Worm (Caenorhabditis elegans) whole organism, early embryonic: ENCODE measurements around the gene F29C4.4.
"Not testable (repeated sequence)": the region's sequence is repeated elsewhere in the genome, so short reads cannot be mapped to it uniquely, and the experiment has no call there.

Source experiments
- B0310.2 ChIP-seq: sonication (generic microtip); optimal IDR thresholded peaks from 2 replicates; lab custom pipeline; 2016; ENCODE audit warnings: mild to moderate bottlenecking, missing genetic modification characterization, missing compliant biosample characterization
- F13C5.2 ChIP-seq: sonication (generic microtip); optimal IDR thresholded peaks from 2 replicates; lab custom pipeline; 2017; ENCODE audit warnings: mild to moderate bottlenecking, missing genetic modification characterization, inconsistent platforms, missing compliant biosample characterization
- aly-1 ChIP-seq: sonication (generic microtip); optimal IDR thresholded peaks from 2 replicates; lab custom pipeline; 2016; ENCODE audit warnings: missing genetic modification characterization, missing compliant biosample characterization
- ama-1 ChIP-seq: fragments of 150-350 bp; optimal IDR thresholded peaks from 2 replicates; lab custom pipeline; 2014
- ceh-13 ChIP-seq: fragments of 200-800 bp; sonication (Bioruptor generic); optimal IDR thresholded peaks from 2 replicates; lab custom pipeline; 2018; ENCODE audit warnings: mild to moderate bottlenecking, missing genetic modification characterization, missing compliant biosample characterization
- ceh-36 ChIP-seq: sonication (generic microtip); optimal IDR thresholded peaks from 2 replicates; lab custom pipeline; 2016; ENCODE audit warnings: missing genetic modification characterization, inconsistent platforms, missing compliant biosample characterization
- ets-7 ChIP-seq: sonication (generic microtip); optimal IDR thresholded peaks from 2 replicates; lab custom pipeline; 2016; ENCODE audit warnings: missing genotype, missing genetic modification characterization, missing compliant biosample characterization
- flt-1 ChIP-seq: fragments of 200-800 bp; sonication (Bioruptor generic); IDR thresholded peaks from 2 replicates; pipeline ENCODE4 v1.3.6; 2022; ENCODE audit warnings: missing genetic modification characterization, missing compliant biosample characterization
- hmbx-1 ChIP-seq: sonication (generic microtip); optimal IDR thresholded peaks from 2 replicates; lab custom pipeline; 2016; ENCODE audit warnings: mild to moderate bottlenecking, missing genetic modification characterization, missing compliant biosample characterization
- hmg-4 ChIP-seq: fragments of 200-800 bp; sonication (Bioruptor generic); optimal IDR thresholded peaks from 2 replicates; lab custom pipeline; 2018; ENCODE audit warnings: mild to moderate bottlenecking, missing genetic modification characterization, missing compliant biosample characterization
- hnd-1 ChIP-seq: sonication (generic microtip); optimal IDR thresholded peaks from 2 replicates; lab custom pipeline; 2016; ENCODE audit warnings: missing genetic modification characterization, missing compliant biosample characterization
- pes-1 ChIP-seq: fragments of 200-800 bp; sonication (Bioruptor generic); IDR thresholded peaks from 2 replicates; pipeline ENCODE4 v1.3.6; 2022; ENCODE audit warnings: missing genetic modification reagents, missing genetic modification characterization, missing compliant biosample characterization
- scrt-1 ChIP-seq: fragments of 200-800 bp; sonication (Bioruptor generic); IDR thresholded peaks from 2 replicates; pipeline ENCODE4 v1.3.6; 2022; ENCODE audit warnings: missing genetic modification characterization, missing compliant biosample characterization
- sea-1 ChIP-seq: fragments of 200-800 bp; sonication (Bioruptor generic); conservative IDR thresholded peaks from 2 replicates; pipeline ENCODE4 v1.3.6; 2022; ENCODE audit warnings: missing genetic modification characterization, missing compliant biosample characterization
- tbx-11 ChIP-seq: fragments of 200-800 bp; sonication (Bioruptor generic); IDR thresholded peaks from 2 replicates; pipeline ENCODE4 v1.3.6; 2022; ENCODE audit warnings: missing genetic modification characterization, missing compliant biosample characterization
- tbx-37 ChIP-seq: fragments of 200-800 bp; sonication (Bioruptor generic); conservative IDR thresholded peaks from 2 replicates; pipeline ENCODE4 v1.3.6; 2022; ENCODE audit warnings: missing genetic modification reagents, missing genetic modification characterization, missing compliant biosample characterization
- tra-4 ChIP-seq: sonication (generic microtip); optimal IDR thresholded peaks from 2 replicates; lab custom pipeline; 2017; ENCODE audit warnings: missing genetic modification characterization, missing compliant biosample characterization

Gene F29C4.4

DNA sequence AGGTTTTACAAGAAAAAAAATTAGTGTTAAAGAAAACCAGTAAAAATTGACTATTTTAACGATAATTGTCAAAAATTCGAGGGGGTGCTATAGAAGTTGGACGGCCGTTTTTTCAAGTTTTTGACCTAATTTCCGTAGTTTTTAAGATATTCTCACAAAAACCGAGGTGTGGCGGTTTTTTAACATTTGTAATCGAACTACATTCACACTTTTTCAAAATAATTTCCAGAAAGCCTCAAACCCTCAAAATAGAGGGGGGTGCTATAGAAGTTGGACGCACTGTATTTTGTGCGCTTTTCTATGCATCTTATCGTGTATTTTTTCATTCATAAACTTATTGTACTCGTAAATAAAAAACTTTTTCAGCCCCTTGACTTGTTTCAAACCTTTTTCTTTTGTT is at the start of gene F29C4.4:
F29C4.4 (plus strand) TSS at position 301 of the 400 bp plus-strand sequence.
- TF ChIP-seq tbx-37 (GFP tag; lab: Robert Waterston, UW); F13C5.2 (tag; lab: Kevin White, UChicago); tra-4 (tag; lab: Kevin White, UChicago): not testable (repeated sequence)

DNA sequence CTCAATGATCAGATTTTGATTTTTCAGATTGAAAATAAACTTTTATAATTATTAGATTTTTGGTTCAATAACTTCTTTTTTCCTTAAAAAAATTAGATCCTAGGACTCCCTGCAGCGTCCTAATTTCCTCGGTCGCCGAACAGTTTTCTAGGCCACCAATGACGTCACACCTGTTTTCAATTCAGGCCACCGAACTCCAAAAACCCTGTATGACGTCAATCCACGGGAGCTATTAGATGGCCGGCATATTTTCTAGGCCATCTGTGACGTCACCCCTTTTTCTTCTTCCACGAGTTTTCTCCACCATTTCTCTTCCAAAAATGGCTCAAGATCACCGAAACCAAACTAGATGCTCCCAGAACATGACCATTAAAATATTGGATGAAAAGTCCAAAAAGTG is 40.2 kb upstream of the F29C4.4 start:
- no peak for TF ChIP-seq B0310.2 (tag; lab: Kevin White, UChicago)
- TF ChIP-seq sea-1 (GFP tag; lab: Robert Waterston, UW): no peak
- TF ChIP-seq F13C5.2 (tag; lab: Kevin White, UChicago): no peak
- TF ChIP-seq hnd-1 (tag; lab: Kevin White, UChicago): no peak
- TF ChIP-seq hmbx-1 (tag; lab: Kevin White, UChicago): no peak
- TF ChIP-seq ama-1 (lab: Kevin White, UChicago): no peak
- no peak for TF ChIP-seq flt-1

DNA sequence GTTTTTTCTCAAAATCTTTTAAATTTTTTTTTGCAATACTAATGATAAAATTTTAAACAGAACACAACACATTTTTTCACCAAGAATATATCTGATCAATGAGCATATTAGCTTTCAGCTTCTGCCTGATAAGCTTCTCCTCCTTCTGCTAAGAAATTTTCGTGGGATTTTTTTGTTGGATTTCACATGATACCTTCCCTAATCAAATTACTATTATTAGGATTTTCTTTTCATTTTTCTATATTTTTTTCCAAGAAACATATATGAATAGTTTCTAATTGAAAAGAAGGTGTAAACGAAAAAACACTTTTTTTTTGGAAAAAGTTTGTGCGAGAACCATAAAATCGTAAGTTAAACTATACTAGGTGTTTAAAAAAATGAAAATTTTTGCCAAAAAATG is 38.3 kb upstream of the F29C4.4 start:
- TF ChIP-seq pes-1 (no peak), B0310.2 (tag; lab: Kevin White, UChicago) (no peak), tbx-11 (GFP tag; lab: Robert Waterston, UW) (no peak), ama-1 (lab: Kevin White, UChicago) (no peak)

DNA sequence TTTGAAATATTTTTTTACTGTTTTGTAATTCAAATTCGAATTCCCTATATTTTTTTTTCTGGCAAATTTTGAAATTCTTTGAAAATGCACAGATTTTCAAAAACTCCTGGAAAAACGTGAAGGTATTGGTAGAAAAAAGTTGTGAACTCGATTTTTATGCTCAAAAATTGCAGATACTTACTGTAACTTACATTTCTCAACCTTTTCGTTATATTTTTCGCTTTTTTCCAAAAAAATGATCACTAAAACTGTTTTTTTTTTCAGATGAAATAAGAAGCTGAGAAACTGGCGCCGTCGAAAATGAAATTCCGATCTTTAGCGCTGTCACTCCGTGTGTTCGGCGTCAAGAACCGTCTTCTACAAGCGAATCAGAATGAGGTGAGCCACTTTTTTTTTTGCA is 35.4 kb upstream of the F29C4.4 start, which contains the start of gene T05C7.8:
T05C7.8 (plus strand) TSS at position 301 of the 400 bp plus-strand sequence.
- no peak for TF ChIP-seq scrt-1
- TF ChIP-seq hmg-4 (GFP tag; lab: Kevin White, UChicago): no peak
- no peak for TF ChIP-seq tbx-37 (GFP tag; lab: Robert Waterston, UW)
- no peak for TF ChIP-seq aly-1 (tag; lab: Kevin White, UChicago)
- no peak for TF ChIP-seq ceh-36
- TF ChIP-seq flt-1: no peak
- no peak for TF ChIP-seq sea-1 (GFP tag; lab: Robert Waterston, UW)
- no peak for TF ChIP-seq tbx-11 (GFP tag; lab: Robert Waterston, UW)
- TF ChIP-seq ama-1 (lab: Kevin White, UChicago): no peak

DNA sequence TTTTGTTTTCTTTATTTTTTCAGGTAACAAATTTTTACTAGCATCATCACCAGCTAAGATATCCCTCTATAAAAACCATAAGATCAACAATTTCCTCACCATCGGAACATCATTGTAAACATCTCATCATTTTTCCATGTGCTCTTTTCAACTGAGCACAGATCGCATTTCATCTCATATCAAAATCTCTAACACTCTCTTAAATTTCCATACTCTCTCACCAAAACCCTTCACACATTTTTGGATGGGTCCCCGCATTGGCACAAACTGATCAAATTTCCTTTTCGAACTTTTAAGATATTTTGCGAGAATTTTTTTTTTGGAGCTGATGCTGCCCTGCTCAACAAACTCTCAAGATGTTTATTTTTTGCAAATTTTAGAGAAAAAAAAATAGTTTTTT is 34.1 kb upstream of the F29C4.4 start:
- TF ChIP-seq sea-1 (GFP tag; lab: Robert Waterston, UW) (no peak), hmbx-1 (tag; lab: Kevin White, UChicago) (no peak), flt-1 (no peak), hmg-4 (GFP tag; lab: Kevin White, UChicago) (no peak), pes-1 (no peak), B0310.2 (tag; lab: Kevin White, UChicago) (no peak), ceh-13 (GFP tag; lab: Kevin White, UChicago) (no peak), aly-1 (tag; lab: Kevin White, UChicago) (no peak), tbx-37 (GFP tag; lab: Robert Waterston, UW) (no peak)

DNA sequence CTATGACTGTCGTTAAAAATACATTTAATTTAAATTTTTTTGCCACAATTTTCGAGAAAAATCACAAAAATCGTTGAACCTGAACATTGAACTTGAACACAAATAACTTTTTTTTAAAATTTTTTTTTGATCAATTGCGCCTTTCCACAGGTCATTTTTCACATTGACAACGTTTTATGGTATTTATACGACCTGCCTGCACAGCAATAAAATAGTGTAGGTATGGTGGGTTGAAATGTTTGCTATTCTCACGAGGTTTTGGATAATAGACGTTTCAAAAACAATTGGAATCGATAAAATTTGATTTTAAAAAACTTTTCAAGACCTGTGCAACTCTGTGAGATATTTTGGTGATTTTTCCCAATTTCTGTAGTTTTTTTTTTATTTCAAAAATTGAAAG is 33.3 kb upstream of the F29C4.4 start:
- TF ChIP-seq hnd-1 (tag; lab: Kevin White, UChicago): no peak
- TF ChIP-seq ama-1 (lab: Kevin White, UChicago): no peak
- TF ChIP-seq tbx-37 (GFP tag; lab: Robert Waterston, UW): no peak
- no peak for TF ChIP-seq B0310.2 (tag; lab: Kevin White, UChicago)
- TF ChIP-seq ceh-13 (GFP tag; lab: Kevin White, UChicago): no peak
- no peak for TF ChIP-seq ets-7 (tag; lab: Kevin White, UChicago)
- no peak for TF ChIP-seq hmg-4 (GFP tag; lab: Kevin White, UChicago)
- TF ChIP-seq tra-4 (tag; lab: Kevin White, UChicago): no peak
- TF ChIP-seq pes-1: no peak
- no peak for TF ChIP-seq aly-1 (tag; lab: Kevin White, UChicago)
- no peak for TF ChIP-seq sea-1 (GFP tag; lab: Robert Waterston, UW)
- TF ChIP-seq ceh-36: no peak
- no peak for TF ChIP-seq scrt-1
- no peak for TF ChIP-seq tbx-11 (GFP tag; lab: Robert Waterston, UW)
- no peak for TF ChIP-seq F13C5.2 (tag; lab: Kevin White, UChicago)
- no peak for TF ChIP-seq hmbx-1 (tag; lab: Kevin White, UChicago)
- TF ChIP-seq flt-1: no peak

DNA sequence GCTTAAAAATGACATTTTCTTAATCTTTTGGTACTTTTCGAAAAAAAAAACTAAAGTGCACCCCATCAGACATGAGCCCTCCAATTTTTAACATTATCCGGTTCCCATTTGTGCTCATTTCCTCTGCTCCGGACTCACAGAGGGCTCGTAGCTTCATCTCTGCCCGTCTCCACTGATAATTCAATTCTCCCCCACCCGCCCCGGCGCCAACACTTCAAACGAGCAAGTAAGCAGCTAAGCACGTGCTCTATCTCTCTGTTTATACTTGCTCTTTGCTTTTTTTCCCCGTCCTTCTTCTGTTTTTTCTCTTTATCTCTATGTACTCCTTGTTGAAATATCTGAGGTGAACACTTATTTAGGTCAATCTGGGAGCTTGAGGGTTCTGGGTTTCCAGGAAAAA is 32.3 kb upstream of the F29C4.4 start, which contains the start of gene T05C7.9:
T05C7.9 (plus strand) TSS at position 72 of the 400 bp plus-strand sequence.
- no peak for TF ChIP-seq ceh-36
- no peak for TF ChIP-seq hmbx-1 (tag; lab: Kevin White, UChicago)
- TF ChIP-seq hnd-1 (tag; lab: Kevin White, UChicago): no peak
- TF ChIP-seq F13C5.2 (tag; lab: Kevin White, UChicago): no peak
- TF ChIP-seq ama-1 (lab: Kevin White, UChicago): no peak
- TF ChIP-seq hmg-4 (GFP tag; lab: Kevin White, UChicago): no peak
- TF ChIP-seq tbx-11 (GFP tag; lab: Robert Waterston, UW): no peak

DNA sequence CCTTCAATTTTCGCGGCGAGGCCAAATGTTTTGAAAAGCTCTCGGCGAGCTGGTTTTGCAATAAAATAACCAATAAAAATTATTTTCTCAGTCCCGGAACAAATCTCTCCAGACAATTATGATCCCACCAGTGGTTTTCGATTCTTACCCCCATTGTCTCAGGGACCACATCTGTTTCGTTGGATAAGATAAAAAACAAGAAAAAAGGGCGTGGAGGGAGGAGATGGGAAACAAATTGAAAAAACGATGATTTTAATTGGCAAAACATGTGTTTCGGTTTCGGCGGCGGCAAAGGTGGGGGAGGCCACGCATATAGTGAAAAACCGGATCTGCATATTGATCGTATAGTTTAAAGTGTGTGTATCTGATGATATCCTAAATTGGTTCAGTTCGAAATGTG is 30.5 kb upstream of the F29C4.4 start:
- TF ChIP-seq ceh-13 (GFP tag; lab: Kevin White, UChicago) (no peak), aly-1 (tag; lab: Kevin White, UChicago) (no peak), ceh-36 (no peak)

DNA sequence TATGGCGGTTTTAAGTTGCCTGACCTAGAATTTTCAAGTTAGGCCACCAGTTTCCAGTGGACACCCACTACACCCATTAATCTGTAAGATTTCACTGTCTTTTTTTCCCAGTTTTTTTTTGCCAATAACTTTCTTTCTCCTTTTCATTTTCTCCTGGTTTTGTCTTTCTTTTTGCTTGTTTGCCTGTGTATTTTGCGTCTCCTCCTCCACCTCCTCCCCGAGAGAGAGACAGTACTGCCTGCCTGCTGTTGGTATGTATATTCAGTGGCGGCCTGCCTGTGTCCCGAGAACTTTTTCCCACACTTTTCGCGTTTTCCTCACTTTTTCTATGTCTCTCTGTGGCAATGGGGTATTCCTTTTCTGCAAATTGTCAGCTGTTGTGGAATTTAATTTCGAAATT is 30.0 kb upstream of the F29C4.4 start:
- no peak for TF ChIP-seq ama-1 (lab: Kevin White, UChicago)
- no peak for TF ChIP-seq hmbx-1 (tag; lab: Kevin White, UChicago)
- no peak for TF ChIP-seq ceh-13 (GFP tag; lab: Kevin White, UChicago)
- no peak for TF ChIP-seq hnd-1 (tag; lab: Kevin White, UChicago)
- TF ChIP-seq hmg-4 (GFP tag; lab: Kevin White, UChicago): no peak
- TF ChIP-seq B0310.2 (tag; lab: Kevin White, UChicago): no peak
- TF ChIP-seq tbx-37 (GFP tag; lab: Robert Waterston, UW): no peak
